Fruit fly (Drosophila melanogaster) whole organism, embryonic: ENCODE measurements around the gene CG31661.

Source experiments
- Abd-B ChIP-seq: fragments of 200-800 bp; sonication (Bioruptor generic); optimal IDR thresholded peaks from 2 replicates; lab custom pipeline; 2018; ENCODE audit warnings: missing biosample characterization, mild to moderate bottlenecking, missing genetic modification characterization, moderate library complexity
- Atf-2 ChIP-seq: fragments of 200-800 bp; sonication (Bioruptor generic); optimal IDR thresholded peaks from 2 replicates; lab custom pipeline; 2016; ENCODE audit warnings: missing biosample characterization, missing genetic modification characterization
- Atf3 ChIP-seq: fragments of 200-800 bp; sonication (Bioruptor generic); optimal IDR thresholded peaks from 3 replicates; lab custom pipeline; 2016; ENCODE audit warnings: missing biosample characterization, missing genetic modification characterization
- B-H2 ChIP-seq: fragments of 200-800 bp; sonication (Bioruptor generic); optimal IDR thresholded peaks from 2 replicates; lab custom pipeline; 2018; ENCODE audit warnings: missing biosample characterization, mild to moderate bottlenecking, missing genetic modification characterization
- CG10321 ChIP-seq: fragments of 200-800 bp; sonication (Bioruptor generic); IDR thresholded peaks from 2 replicates; pipeline ENCODE4 v1.3.6; 2022; ENCODE audit warnings: missing biosample characterization, missing genetic modification characterization
- CG10543 ChIP-seq: fragments of 200-800 bp; sonication (Bioruptor generic); optimal IDR thresholded peaks from 3 replicates; lab custom pipeline; 2017; ENCODE audit warnings: missing biosample characterization, mild to moderate bottlenecking, missing genetic modification characterization, moderate library complexity
- CG12155 ChIP-seq: fragments of 200-800 bp; sonication (Bioruptor generic); optimal IDR thresholded peaks from 3 replicates; lab custom pipeline; 2016; ENCODE audit warnings: missing biosample characterization, missing genetic modification characterization
- CG14965 ChIP-seq: fragments of 200-800 bp; sonication (Bioruptor generic); optimal IDR thresholded peaks from 2 replicates; lab custom pipeline; 2016; ENCODE audit warnings: missing biosample characterization, missing genetic modification characterization, borderline replicate concordance
- CG17361 ChIP-seq: fragments of 200-800 bp; sonication (Bioruptor generic); IDR thresholded peaks from 3 replicates; pipeline ENCODE4 v1.3.6; 2022; ENCODE audit warnings: missing biosample characterization, missing genetic modification characterization
- CG18764 ChIP-seq: fragments of 200-800 bp; sonication (Bioruptor generic); optimal IDR thresholded peaks from 3 replicates; lab custom pipeline; 2016; ENCODE audit warnings: missing biosample characterization, missing genetic modification characterization
- CG2116 ChIP-seq: fragments of 200-800 bp; sonication (Bioruptor generic); optimal IDR thresholded peaks from 3 replicates; lab custom pipeline; 2018; ENCODE audit warnings: missing biosample characterization, mild to moderate bottlenecking, missing genetic modification characterization
- CG3726 ChIP-seq: fragments of 200-800 bp; sonication (Bioruptor generic); IDR thresholded peaks from 3 replicates; pipeline ENCODE4, ENCODE4 v1.3.6; 2022; ENCODE audit warnings: missing biosample characterization, missing genetic modification characterization
- CG4730 ChIP-seq: fragments of 200-800 bp; sonication (Bioruptor generic); IDR thresholded peaks from 2 replicates; pipeline ENCODE4 v1.3.6; 2022; ENCODE audit warnings: missing biosample characterization, missing genetic modification characterization
- CG5953 ChIP-seq: fragments of 200-800 bp; sonication (Bioruptor generic); IDR thresholded peaks from 2 replicates; pipeline ENCODE4 v1.3.6; 2022; ENCODE audit warnings: missing biosample characterization, missing genetic modification characterization
- CG6689 ChIP-seq: fragments of 200-800 bp; sonication (Bioruptor generic); IDR thresholded peaks from 2 replicates; pipeline ENCODE4 v1.3.6; 2022; ENCODE audit warnings: missing biosample characterization, missing genetic modification characterization
- CG7372 ChIP-seq: fragments of 200-800 bp; sonication (Bioruptor generic); IDR thresholded peaks from 2 replicates; pipeline ENCODE4 v1.3.6; 2022; ENCODE audit warnings: missing biosample characterization, missing genetic modification characterization
- CG7928 ChIP-seq: fragments of 200-800 bp; sonication (Bioruptor generic); optimal IDR thresholded peaks from 2 replicates; lab custom pipeline; 2017; ENCODE audit warnings: missing biosample characterization, mild to moderate bottlenecking, missing genetic modification characterization
- CG8478 ChIP-seq: fragments of >200 bp; optimal IDR thresholded peaks from 2 replicates; lab custom pipeline; 2018
- CG8924 ChIP-seq: fragments of 200-800 bp; optimal IDR thresholded peaks from 3 replicates; lab custom pipeline; 2019; ENCODE audit warnings: missing biosample characterization, mild to moderate bottlenecking, missing genetic modification characterization, moderate library complexity
- CG9817 ChIP-seq: fragments of 200-800 bp; sonication (Bioruptor generic); optimal IDR thresholded peaks from 2 replicates; lab custom pipeline; 2018; ENCODE audit warnings: missing biosample characterization, mild to moderate bottlenecking, missing genetic modification characterization, moderate library complexity
- CHES-1-like ChIP-seq: fragments of 200-800 bp; sonication (Bioruptor generic); optimal IDR thresholded peaks from 2 replicates; lab custom pipeline; 2016; ENCODE audit warnings: missing biosample characterization, missing genetic modification characterization
- Chrac-16 ChIP-seq: fragments of 200-800 bp; sonication (Bioruptor generic); optimal IDR thresholded peaks from 3 replicates; lab custom pipeline; 2016; ENCODE audit warnings: missing biosample characterization, missing genetic modification characterization
- Dek ChIP-seq: fragments of 200-800 bp; sonication (Bioruptor generic); optimal IDR thresholded peaks from 3 replicates; lab custom pipeline; 2019; ENCODE audit warnings: missing biosample characterization, mild to moderate bottlenecking, missing genetic modification characterization, moderate library complexity
- Ets65A ChIP-seq: fragments of 200-800 bp; sonication (Bioruptor generic); peaks from one replicate; lab custom pipeline; 2016; ENCODE audit warnings: missing biosample characterization, missing genetic modification characterization
- HLH4C ChIP-seq: fragments of 200-800 bp; sonication (Bioruptor generic); IDR thresholded peaks from 3 replicates; pipeline ENCODE4 v1.3.6; 2022; ENCODE audit warnings: missing biosample characterization, missing genetic modification characterization; ENCODE audit not compliant: partially characterized antibody
- Hr39 ChIP-seq: fragments of >200 bp; optimal IDR thresholded peaks from 2 replicates; lab custom pipeline; 2017
- Lpt ChIP-seq: fragments of >200 bp; optimal IDR thresholded peaks from 2 replicates; lab custom pipeline; 2018; ENCODE audit warnings: missing biosample characterization, missing genetic modification characterization
- MESR4 ChIP-seq: fragments of 200-800 bp; sonication (Bioruptor generic); optimal IDR thresholded peaks from 2 replicates; lab custom pipeline; 2018; ENCODE audit warnings: missing biosample characterization, mild to moderate bottlenecking, missing genetic modification characterization, moderate library complexity
- Mes4 ChIP-seq: fragments of 200-800 bp; sonication (Bioruptor generic); optimal IDR thresholded peaks from 2 replicates; lab custom pipeline; 2016; ENCODE audit warnings: missing biosample characterization, missing genetic modification characterization
- Myb ChIP-seq: fragments of 200-800 bp; sonication (Bioruptor generic); optimal IDR thresholded peaks from 2 replicates; lab custom pipeline; 2016; ENCODE audit warnings: missing biosample characterization, missing genetic modification characterization
- Nf-YB ChIP-seq: fragments of 200-800 bp; sonication (Bioruptor generic); optimal IDR thresholded peaks from 3 replicates; lab custom pipeline; 2019; ENCODE audit warnings: missing biosample characterization, mild to moderate bottlenecking, missing genetic modification characterization, moderate library complexity
- Ravus ChIP-seq: fragments of 200-800 bp; sonication (Bioruptor generic); IDR thresholded peaks from 2 replicates; pipeline ENCODE4 v1.3.6; 2022; ENCODE audit warnings: missing biosample characterization, missing genetic modification characterization
- Xbp1 ChIP-seq: fragments of 200-800 bp; sonication (Bioruptor generic); optimal IDR thresholded peaks from 3 replicates; lab custom pipeline; 2016; ENCODE audit warnings: missing biosample characterization, mild to moderate bottlenecking, missing genetic modification characterization
- YL-1 ChIP-seq: fragments of 200-800 bp; sonication (Bioruptor generic); optimal IDR thresholded peaks from 3 replicates; lab custom pipeline; 2017; ENCODE audit warnings: missing biosample characterization, mild to moderate bottlenecking, missing genetic modification characterization
- cg ChIP-seq: fragments of 200-800 bp; sonication (Bioruptor generic); optimal IDR thresholded peaks from 3 replicates; lab custom pipeline; 2019; ENCODE audit warnings: missing biosample characterization, mild to moderate bottlenecking, missing genetic modification characterization, moderate library complexity
- chn ChIP-seq: fragments of 200-800 bp; sonication (Bioruptor generic); optimal IDR thresholded peaks from 2 replicates; lab custom pipeline; 2016; ENCODE audit warnings: missing biosample characterization, missing genetic modification characterization
- dysf ChIP-seq: fragments of 200-800 bp; sonication (Bioruptor generic); IDR thresholded peaks from 3 replicates; pipeline ENCODE4 v1.3.6; 2022; ENCODE audit warnings: missing biosample characterization, missing genetic modification characterization
- eve ChIP-seq, 2 experiments: fragments of >200 bp; optimal IDR thresholded peaks; 2 replicates each; lab custom pipeline; 2017; ENCODE audit warnings: missing biosample characterization in 2 of 2, missing genetic modification characterization in 2 of 2
- exex ChIP-seq: fragments of 200-800 bp; sonication (Bioruptor generic); optimal IDR thresholded peaks from 4 replicates; lab custom pipeline; 2018; ENCODE audit warnings: missing biosample characterization, mild to moderate bottlenecking, missing genetic modification characterization, moderate library complexity
- fru ChIP-seq: fragments of >200 bp; optimal IDR thresholded peaks from 2 replicates; lab custom pipeline; 2017
- gcm ChIP-seq: fragments of 200-800 bp; sonication (Bioruptor generic); optimal IDR thresholded peaks from 2 replicates; lab custom pipeline; 2019; ENCODE audit warnings: missing biosample characterization, mild to moderate bottlenecking, missing genetic modification characterization, moderate library complexity
- inv ChIP-seq: fragments of 200-800 bp; sonication (Bioruptor generic); IDR thresholded peaks from 2 replicates; pipeline ENCODE4 v1.3.6; 2022; ENCODE audit warnings: missing biosample characterization, missing genetic modification characterization; ENCODE audit not compliant: partially characterized antibody
- luna ChIP-seq: fragments of 200-800 bp; sonication (Bioruptor generic); optimal IDR thresholded peaks from 2 replicates; lab custom pipeline; 2016; ENCODE audit warnings: missing biosample characterization, missing genetic modification characterization
- mirr ChIP-seq: fragments of 200-800 bp; sonication (Bioruptor generic); optimal IDR thresholded peaks from 3 replicates; lab custom pipeline; 2018; ENCODE audit warnings: missing biosample characterization, mild to moderate bottlenecking, missing genetic modification characterization
- nmo ChIP-seq: fragments of 200-800 bp; sonication (Bioruptor generic); optimal IDR thresholded peaks from 2 replicates; lab custom pipeline; 2018; ENCODE audit warnings: missing biosample characterization, mild to moderate bottlenecking, missing genetic modification characterization, moderate library complexity
- onecut ChIP-seq: fragments of 200-800 bp; sonication (Bioruptor generic); IDR thresholded peaks from 2 replicates; pipeline ENCODE4 v1.3.6; 2022; ENCODE audit warnings: missing biosample characterization, missing genetic modification characterization
- repo ChIP-seq: fragments of 200-800 bp; sonication (Bioruptor generic); optimal IDR thresholded peaks from 2 replicates; lab custom pipeline; 2016; ENCODE audit warnings: missing biosample characterization, missing genetic modification characterization
- schlank ChIP-seq: fragments of 200-800 bp; sonication (Bioruptor generic); optimal IDR thresholded peaks from 2 replicates; lab custom pipeline; 2018; ENCODE audit warnings: missing biosample characterization, mild to moderate bottlenecking, missing genetic modification characterization
- sens-2 ChIP-seq: fragments of 200-800 bp; sonication (Bioruptor generic); IDR thresholded peaks from 2 replicates; pipeline ENCODE4 v1.3.6; 2022; ENCODE audit warnings: missing biosample characterization, missing genetic modification characterization
- seq ChIP-seq: fragments of 200-800 bp; sonication (Bioruptor generic); IDR thresholded peaks from 2 replicates; pipeline ENCODE4 v1.3.6; 2022; ENCODE audit warnings: missing biosample characterization, missing genetic modification characterization
- shn ChIP-seq: fragments of 200-800 bp; sonication (Bioruptor generic); optimal IDR thresholded peaks from 3 replicates; lab custom pipeline; 2016; ENCODE audit warnings: missing biosample characterization, missing genetic modification characterization
- so ChIP-seq: fragments of 200-800 bp; sonication (Bioruptor generic); IDR thresholded peaks from 3 replicates; pipeline ENCODE4 v1.3.6; 2022; ENCODE audit warnings: missing biosample characterization, missing genetic modification characterization
- trem ChIP-seq: fragments of 200-800 bp; optimal IDR thresholded peaks from 3 replicates; lab custom pipeline; 2019; ENCODE audit warnings: missing biosample characterization, mild to moderate bottlenecking, missing genetic modification characterization, moderate library complexity

Gene CG31661

DNA sequence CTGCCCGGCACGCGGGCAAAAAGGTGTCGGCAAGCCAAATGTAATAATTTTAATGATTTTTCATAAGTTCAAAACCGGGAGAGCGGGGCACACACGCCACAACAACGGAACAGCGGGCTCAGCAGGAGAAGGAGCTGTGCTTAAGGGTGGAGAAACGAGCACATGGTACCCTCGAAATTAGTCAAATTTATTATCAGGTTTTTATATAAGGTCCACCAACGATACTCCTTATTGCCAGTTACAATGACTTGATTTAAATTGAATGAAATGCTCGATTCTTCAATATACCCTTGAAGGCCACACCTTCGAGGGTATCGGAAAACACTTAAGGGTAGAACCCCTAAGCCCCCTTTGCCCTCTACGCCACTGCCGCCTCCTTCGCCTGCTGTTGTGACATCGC is 23.6 kb upstream of the CG31661 start (continued):
- TF ChIP-seq CG9817 (no peak), trem (tag; lab: Kevin White, UChicago) (peak; percentile 5), gcm (GFP tag; lab: Kevin White, UChicago) (peak; percentile 41), B-H2 (GFP tag; lab: Kevin White, UChicago) (no peak), CHES-1-like (GFP tag; lab: Kevin White, UChicago) (no peak), YL-1 (GFP tag; lab: Kevin White, UChicago) (no peak), dysf (GFP tag; lab: Robert Waterston, UW) (peak; percentile 64), schlank (tag; lab: Kevin White, UChicago) (no peak), CG6689 (GFP tag; lab: Robert Waterston, UW) (peak; percentile 68), Nf-YB (GFP tag; lab: Kevin White, UChicago) (no peak), Chrac-16 (GFP tag; lab: Kevin White, UChicago) (no peak), eve (GFP tag; optimal IDR thresholded peaks at IDR 0.05; lab: Kevin White, UChicago) (no peak), Ets65A (no peak), Ravus (no peak), CG10321 (GFP tag; lab: Robert Waterston, UW) (no peak), CG2116 (no peak), so (GFP tag; lab: Robert Waterston, UW) (peak; percentile 20; the same call in 1 of the 3 replicates), Hr39 (lab: Kevin White, UChicago) (no peak), Mes4 (GFP tag; lab: Kevin White, UChicago) (no peak), CG14965 (GFP tag; lab: Kevin White, UChicago) (no peak), HLH4C (GFP tag; lab: Robert Waterston, UW) (no peak), CG8478 (lab: Kevin White, UChicago) (no peak), CG3726 (GFP tag; lab: Robert Waterston, UW) (no peak), CG8924 (tag; lab: Kevin White, UChicago) (peak; percentile 52), CG12155 (GFP tag; lab: Kevin White, UChicago) (peak; percentile 17), Lpt (no peak), mirr (GFP tag; lab: Kevin White, UChicago) (no peak), CG18764 (GFP tag; lab: Kevin White, UChicago) (no peak), Xbp1 (GFP tag; lab: Kevin White, UChicago) (no peak), nmo (GFP tag; lab: Kevin White, UChicago) (peak; percentile 45), inv (GFP tag; lab: Robert Waterston, UW) (no peak), CG7928 (no peak), onecut (peak; percentile 67), CG5953 (GFP tag; lab: Robert Waterston, UW) (no peak), fru (lab: Kevin White, UChicago) (no peak), CG10543 (GFP tag; lab: Kevin White, UChicago) (no peak), cg (GFP tag; lab: Kevin White, UChicago) (no peak), shn (GFP tag; lab: Kevin White, UChicago) (no peak), sens-2 (peak; percentile 43; the same call in 1 of the 2 replicates), CG7372 (0 out of 2 replicates have a peak, but pooled peaks have one; percentile 11), chn (GFP tag; lab: Kevin White, UChicago) (peak; percentile 52), exex (no peak), Atf3 (GFP tag; lab: Kevin White, UChicago) (no peak), CG17361 (GFP tag; lab: Robert Waterston, UW) (peak; percentile 44; the same call in 1 of the 3 replicates), CG4730 (GFP tag; lab: Robert Waterston, UW) (peak; percentile 51), Myb (GFP tag; lab: Kevin White, UChicago) (no peak), Abd-B (GFP tag; lab: Kevin White, UChicago) (no peak), seq (0 out of 2 replicates have a peak, but pooled peaks have one; percentile 40), Dek (no peak), MESR4 (GFP tag; lab: Kevin White, UChicago) (no peak), luna (GFP tag; lab: Kevin White, UChicago) (no peak), Atf-2 (GFP tag; lab: Kevin White, UChicago) (no peak), repo (no peak)
